Worm (Caenorhabditis elegans): ENCODE data around the gene irld-66.

DNA sequence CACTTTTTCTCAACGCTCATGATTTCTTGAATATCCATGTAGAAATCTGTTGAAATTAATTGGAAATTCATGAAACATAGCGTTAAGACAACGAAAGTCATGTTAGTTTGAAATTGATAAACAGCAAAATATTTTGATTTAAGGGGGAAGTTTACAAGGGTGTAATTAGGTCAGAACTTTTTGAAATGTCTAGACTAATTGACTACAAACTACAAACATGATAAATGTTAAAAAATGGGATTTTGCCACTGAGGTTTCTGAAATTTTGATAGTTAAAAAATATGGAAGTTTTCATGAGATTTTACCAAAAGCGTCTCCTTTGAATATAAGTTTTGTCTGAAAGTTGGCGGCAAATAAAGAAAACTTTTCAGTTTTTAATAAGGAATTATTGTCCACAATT, 2.8 kb downstream of the irld-66 start, which contains the start of gene irld-65:
- TF ChIP-seq F49E8.2 (tag; optimal IDR thresholded peaks at IDR 0.05; ENCODE audit: insufficient read depth): no peak
- TF ChIP-seq snpc-4 (GFP tag; optimal IDR thresholded peaks at IDR 0.05): no peak
- no peak for TF ChIP-seq snpc-4 (tag; optimal IDR thresholded peaks at IDR 0.05)
- no peak for TF ChIP-seq Y53F4B.3 (GFP tag; IDR thresholded peaks at IDR 0.05)
- TF ChIP-seq aptf-3 (GFP tag; IDR thresholded peaks at IDR 0.05): no peak
- TF ChIP-seq rpc-1 (optimal IDR thresholded peaks at IDR 0.05): no peak
- TF ChIP-seq rpc-1 (tag; optimal IDR thresholded peaks at IDR 0.05): no peak
- no peak for TF ChIP-seq tbp1 (GFP tag; optimal IDR thresholded peaks at IDR 0.05)
- TF ChIP-seq nhr-179 (tag; optimal IDR thresholded peaks at IDR 0.05): no peak

All from whole organism, young adult.